Worm (Caenorhabditis elegans) whole organism, L1 larva: Measurements from ENCODE around the gene T28H10.2.

Source experiments
- C04F5.9 ChIP-seq: sonication (generic microtip); optimal IDR thresholded peaks from 2 replicates; lab custom pipeline; 2016; ENCODE audit warnings: missing genetic modification characterization, missing compliant biosample characterization
- blmp-1 ChIP-seq: fragments of 150-350 bp; optimal IDR thresholded peaks from 2 replicates; lab custom pipeline; 2014; ENCODE audit warnings: missing biosample characterization, missing genetic modification characterization
- ceh-8 ChIP-seq: fragments of 200-800 bp; sonication (Bioruptor generic); optimal IDR thresholded peaks from 2 replicates; lab custom pipeline; 2018; ENCODE audit warnings: mild to moderate bottlenecking, missing genetic modification characterization, moderate library complexity, missing compliant biosample characterization
- ceh-82 ChIP-seq, 3 experiments: fragments of 150-350 bp in 1 of 3; sonication (generic microtip) in 2 of 3; optimal IDR thresholded peaks; 2 replicates each; lab custom pipeline; 2014 to 2017; ENCODE audit warnings: missing biosample characterization in 3 of 3, missing genetic modification characterization in 3 of 3
- ceh-88 ChIP-seq: fragments of 200-800 bp; sonication (Bioruptor generic); IDR thresholded peaks from 2 replicates; pipeline ENCODE4 v1.3.6; 2022; ENCODE audit warnings: missing genetic modification characterization, missing compliant biosample characterization
- efl-1 ChIP-seq, 4 experiments: fragments of 150-350 bp; optimal IDR thresholded peaks in 3 of 4; peaks in 1 of 4; 1 replicate in 1 of 4; 2 replicates in 3 of 4; lab custom pipeline; 2014; ENCODE audit warnings: missing biosample characterization in 2 of 4, missing genetic modification characterization in 2 of 4, missing genetic modification reagents in 2 of 4
- efl-3 ChIP-seq: fragments of 200-800 bp; sonication (Bioruptor generic); optimal IDR thresholded peaks from 2 replicates; lab custom pipeline; 2018; ENCODE audit warnings: mild to moderate bottlenecking, missing genetic modification characterization, missing compliant biosample characterization
- egl-13 ChIP-seq: sonication (generic microtip); optimal IDR thresholded peaks from 2 replicates; lab custom pipeline; 2016; ENCODE audit warnings: missing genotype, missing genetic modification reagents, missing genetic modification characterization, missing compliant biosample characterization
- egl-27 ChIP-seq, 2 experiments: fragments of 150-350 bp in 1 of 2; sonication (generic microtip); optimal IDR thresholded peaks; 3 replicates each; lab custom pipeline; 2017 to 2018; ENCODE audit warnings: missing biosample characterization in 2 of 2, missing genetic modification characterization in 2 of 2, missing genetic modification reagents in 2 of 2
- elt-2 ChIP-seq: sonication (generic microtip); optimal IDR thresholded peaks from 2 replicates; lab custom pipeline; 2016; ENCODE audit warnings: missing genetic modification characterization, mild to moderate bottlenecking, inconsistent platforms, missing compliant biosample characterization, missing genetic modification reagents
- elt-3 ChIP-seq, 6 experiments: fragments of 150-350 bp in 1 of 6; sonication (generic microtip); optimal IDR thresholded peaks; 2 replicates each; lab custom pipeline; 2017 to 2018; ENCODE audit warnings: missing biosample characterization in 6 of 6, missing genetic modification characterization in 6 of 6, inconsistent platforms in 1 of 6
- ets-5 ChIP-seq: fragments of 200-800 bp; sonication (Bioruptor generic); IDR thresholded peaks from 2 replicates; pipeline ENCODE4 v1.3.6; 2022; ENCODE audit warnings: missing genetic modification characterization, missing compliant biosample characterization
- fkh-4 ChIP-seq: sonication (generic microtip); optimal IDR thresholded peaks from 2 replicates; lab custom pipeline; 2016; ENCODE audit warnings: missing compliant biosample characterization, missing genetic modification characterization, borderline replicate concordance
- grh-1 ChIP-seq: fragments of 200-800 bp; sonication (Bioruptor generic); IDR thresholded peaks from 2 replicates; pipeline ENCODE4 v1.3.6; 2022; ENCODE audit warnings: missing genetic modification reagents, missing genetic modification characterization, missing compliant biosample characterization
- hpl-2 ChIP-seq: fragments of 150-350 bp; optimal IDR thresholded peaks from 2 replicates; lab custom pipeline; 2014; ENCODE audit warnings: missing biosample characterization, missing genetic modification reagents, missing genetic modification characterization
- irx-1 ChIP-seq: sonication (generic microtip); optimal IDR thresholded peaks from 2 replicates; lab custom pipeline; 2016; ENCODE audit warnings: missing genetic modification characterization, missing compliant biosample characterization
- jun-1 ChIP-seq: fragments of 150-350 bp; optimal IDR thresholded peaks from 2 replicates; lab custom pipeline; 2014; ENCODE audit warnings: missing biosample characterization, missing genetic modification reagents, missing genetic modification characterization
- lin-14 ChIP-seq: fragments of 200-800 bp; sonication (Bioruptor generic); optimal IDR thresholded peaks from 2 replicates; lab custom pipeline; 2018; ENCODE audit warnings: mild to moderate bottlenecking, missing genetic modification characterization, moderate library complexity, missing compliant biosample characterization
- lin-35 ChIP-seq, 2 experiments: fragments of 150-350 bp; optimal IDR thresholded peaks; 2 replicates each; lab custom pipeline; 2014; ENCODE audit warnings: missing biosample characterization in 2 of 2, missing genetic modification characterization in 2 of 2, missing genetic modification reagents in 2 of 2
- lin-39 ChIP-seq: fragments of 150-350 bp; optimal IDR thresholded peaks from 2 replicates; lab custom pipeline; 2014; ENCODE audit warnings: missing biosample characterization, missing genetic modification reagents, missing genetic modification characterization
- lsy-2 ChIP-seq, 2 experiments: fragments of 150-350 bp; optimal IDR thresholded peaks; 2 replicates each; lab custom pipeline; 2014; ENCODE audit warnings: missing biosample characterization in 2 of 2, missing genetic modification characterization in 2 of 2
- mef-2 ChIP-seq: fragments of 150-350 bp; optimal IDR thresholded peaks from 2 replicates; lab custom pipeline; 2014; ENCODE audit warnings: missing biosample characterization, missing genetic modification characterization
- mep-1 ChIP-seq: fragments of 150-350 bp; optimal IDR thresholded peaks from 2 replicates; lab custom pipeline; 2014; ENCODE audit warnings: missing biosample characterization, missing genetic modification characterization
- nhr-11 ChIP-seq: fragments of 150-350 bp; optimal IDR thresholded peaks from 2 replicates; lab custom pipeline; 2014; ENCODE audit warnings: missing biosample characterization, missing genetic modification characterization
- nhr-19 ChIP-seq: fragments of 200-800 bp; sonication (Bioruptor generic); conservative IDR thresholded peaks from 2 replicates; pipeline ENCODE4 v1.3.6; 2022; ENCODE audit warnings: missing genetic modification characterization, missing compliant biosample characterization
- nhr-20 ChIP-seq: sonication (generic microtip); optimal IDR thresholded peaks from 2 replicates; lab custom pipeline; 2016; ENCODE audit warnings: mild to moderate bottlenecking, missing genetic modification characterization, missing compliant biosample characterization
- nhr-71 ChIP-seq: sonication (generic microtip); optimal IDR thresholded peaks from 2 replicates; lab custom pipeline; 2016; ENCODE audit warnings: mild to moderate bottlenecking, missing genetic modification characterization, moderate library complexity, missing compliant biosample characterization
- nhr-85 ChIP-seq: sonication (generic microtip); peaks from one replicate; lab custom pipeline; 2016; ENCODE audit warnings: missing genetic modification characterization, inconsistent platforms, missing compliant biosample characterization
- pag-3 ChIP-seq: sonication (generic microtip); optimal IDR thresholded peaks from 2 replicates; lab custom pipeline; 2017; ENCODE audit warnings: missing genetic modification characterization, mild to moderate bottlenecking, missing compliant biosample characterization, antibody characterized with exemption, borderline replicate concordance; ENCODE audit not compliant: insufficient read depth
- rnt-1 ChIP-seq: sonication (generic microtip); optimal IDR thresholded peaks from 2 replicates; lab custom pipeline; 2016; ENCODE audit warnings: mild to moderate bottlenecking, missing genetic modification characterization, moderate library complexity, missing compliant biosample characterization
- skn-1 ChIP-seq: fragments of 150-350 bp; optimal IDR thresholded peaks from 2 replicates; lab custom pipeline; 2014; ENCODE audit warnings: missing biosample characterization, missing genetic modification characterization
- snu-23 ChIP-seq: sonication (generic microtip); optimal IDR thresholded peaks from 2 replicates; lab custom pipeline; 2016; ENCODE audit warnings: missing genetic modification characterization, missing compliant biosample characterization
- sox-4 ChIP-seq: sonication (generic microtip); optimal IDR thresholded peaks from 2 replicates; lab custom pipeline; 2016; ENCODE audit warnings: missing genetic modification characterization, missing compliant biosample characterization
- sptf-1 ChIP-seq: fragments of 150-350 bp; optimal IDR thresholded peaks from 2 replicates; lab custom pipeline; 2014; ENCODE audit warnings: missing biosample characterization, missing genetic modification characterization
- tbx-2 ChIP-seq: sonication (generic microtip); optimal IDR thresholded peaks from 2 replicates; lab custom pipeline; 2016; ENCODE audit warnings: missing genetic modification characterization, missing compliant biosample characterization
- unc-86 ChIP-seq: sonication (generic microtip); optimal IDR thresholded peaks from 2 replicates; lab custom pipeline; 2016; ENCODE audit warnings: missing genetic modification characterization, missing compliant biosample characterization
- vab-15 ChIP-seq: sonication (generic microtip); optimal IDR thresholded peaks from 2 replicates; lab custom pipeline; 2017; ENCODE audit warnings: missing genotype, mild to moderate bottlenecking, missing genetic modification characterization, missing compliant biosample characterization
- zip-4 ChIP-seq: fragments of 200-800 bp; sonication (Bioruptor generic); optimal IDR thresholded peaks from 2 replicates; lab custom pipeline; 2018; ENCODE audit warnings: mild to moderate bottlenecking, missing genetic modification characterization, moderate library complexity, missing compliant biosample characterization
- ztf-11 ChIP-seq, 2 experiments: sonication (generic microtip); optimal IDR thresholded peaks; 2 replicates each; lab custom pipeline; 2016 to 2017; ENCODE audit warnings: missing genetic modification characterization in 2 of 2, missing biosample characterization in 1 of 2, missing compliant biosample characterization in 1 of 2

Gene T28H10.2

DNA sequence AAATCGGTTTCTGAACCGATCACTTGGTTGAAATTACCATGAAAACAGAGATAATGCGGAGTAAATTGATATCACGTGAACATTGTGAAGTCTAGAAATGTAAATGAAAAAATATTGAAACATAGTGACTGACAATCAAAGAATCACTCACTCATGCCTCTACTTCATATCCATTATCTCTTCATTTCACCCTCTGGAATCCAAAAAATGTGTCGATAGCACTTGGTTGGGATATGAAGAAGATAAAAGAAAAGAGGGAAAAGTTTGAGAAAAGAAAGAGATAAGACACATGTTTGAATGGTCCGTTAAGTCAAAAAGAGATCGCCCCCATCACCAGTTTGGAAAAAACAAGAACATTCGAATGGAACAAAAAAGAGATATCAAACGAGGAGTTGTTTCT is 5.0 kb upstream of the T28H10.2 start:
- TF ChIP-seq lsy-2 (tag; optimal IDR thresholded peaks at IDR 0.05; lab: Kevin White, UChicago), result peak; percentile 25 to 39
- TF ChIP-seq nhr-20 (tag; lab: Kevin White, UChicago), result peak; percentile 19
- peak; percentile 31 for TF ChIP-seq rnt-1
- TF ChIP-seq snu-23 (GFP tag; lab: Kevin White, UChicago), result peak; percentile 38
- TF ChIP-seq efl-1 (optimal IDR thresholded peaks at IDR 0.05; lab: Kevin White, UChicago), result peak in 1 of 2 experiments; percentile 1
- TF ChIP-seq efl-1 (GFP tag; optimal IDR thresholded peaks at IDR 0.05 in 1 of 2; lab: Kevin White, UChicago), result no peak
- peak; percentile 69 for TF ChIP-seq nhr-71 (tag; lab: Kevin White, UChicago)
- TF ChIP-seq ceh-82 (tag; optimal IDR thresholded peaks at IDR 0.05; lab: Kevin White, UChicago), result no peak
- no peak for TF ChIP-seq ceh-88
- peak; percentile 43 for TF ChIP-seq nhr-19 (GFP tag; lab: Robert Waterston, UW)
- TF ChIP-seq lin-14 (GFP tag; lab: Kevin White, UChicago), result peak; percentile 82
- no peak for TF ChIP-seq unc-86 (tag; lab: Kevin White, UChicago)
- no peak for TF ChIP-seq mef-2 (tag; lab: Kevin White, UChicago)
- TF ChIP-seq lin-39, result peak; percentile 42
- TF ChIP-seq nhr-11, result peak; percentile 8
- TF ChIP-seq fkh-4 (tag; lab: Kevin White, UChicago), result no peak
- TF ChIP-seq pag-3 (tag; lab: Kevin White, UChicago), result no peak
- TF ChIP-seq, all 84 proteins: peak for 10

- no peak for TF ChIP-seq grh-1 (GFP tag; lab: Robert Waterston, UW)
- TF ChIP-seq ets-5 (GFP tag; lab: Robert Waterston, UW), result no peak
- TF ChIP-seq C04F5.9 (tag; lab: Kevin White, UChicago), result no peak
- TF ChIP-seq ceh-82 (tag; optimal IDR thresholded peaks at IDR 0.05; lab: Kevin White, UChicago), result no peak
- TF ChIP-seq egl-13 (tag; lab: Kevin White, UChicago), result no peak
- no peak for TF ChIP-seq egl-27 (tag; optimal IDR thresholded peaks at IDR 0.05; lab: Kevin White, UChicago)
- no peak for TF ChIP-seq skn-1
- TF ChIP-seq sptf-1 (tag; lab: Kevin White, UChicago), result no peak
- TF ChIP-seq irx-1, result no peak
- no peak for TF ChIP-seq efl-3 (GFP tag; lab: Kevin White, UChicago)
- TF ChIP-seq ceh-8, result no peak
- no peak for TF ChIP-seq nhr-11
- TF ChIP-seq lin-39, result no peak
- no peak for TF ChIP-seq jun-1 (tag; lab: Kevin White, UChicago)
- TF ChIP-seq tbx-2 (tag; lab: Kevin White, UChicago), result no peak
- TF ChIP-seq nhr-19 (GFP tag; lab: Robert Waterston, UW), result no peak
Measured at ce11 chrV:12517148-12517547, 4.4 kb upstream of the T28H10.2 start, which contains the start of gene cal-1. Gene cal-1, minus strand, starts transcription at chrV:12517248.

- TF ChIP-seq nhr-71 (tag; lab: Kevin White, UChicago) (peak; percentile 10), nhr-20 (tag; lab: Kevin White, UChicago) (peak; percentile 1), tbx-2 (tag; lab: Kevin White, UChicago) (no peak), skn-1 (peak; percentile 12), ets-5 (GFP tag; lab: Robert Waterston, UW) (no peak), ztf-11 (tag; optimal IDR thresholded peaks at IDR 0.05; lab: Kevin White, UChicago) (no peak), hpl-2 (GFP tag; lab: Kevin White, UChicago) (peak; percentile 25), zip-4 (GFP tag; lab: Kevin White, UChicago) (no peak), nhr-11 (no peak), elt-2 (tag; lab: Kevin White, UChicago) (peak; percentile 45), lin-35 (GFP tag; optimal IDR thresholded peaks at IDR 0.05; lab: Kevin White, UChicago) (peak in 1 of 2 experiments; percentile 7)
- TF ChIP-seq, all 84 proteins: peak for 6
Measured at ce11 chrV:12513900-12514299, 1.2 kb upstream of the T28H10.2 start.

ce11 chrV:12511946-12512345 is 803 bp downstream of the T28H10.2 start:
- peak; percentile 33 for TF ChIP-seq tbx-2 (tag; lab: Kevin White, UChicago)
- TF ChIP-seq ets-5 (GFP tag; lab: Robert Waterston, UW), result no peak
- TF ChIP-seq sox-4 (tag; lab: Kevin White, UChicago), result no peak
- TF ChIP-seq vab-15 (tag; lab: Kevin White, UChicago), result peak; percentile 53
- TF ChIP-seq lin-14 (GFP tag; lab: Kevin White, UChicago), result peak; percentile 56
- no peak for TF ChIP-seq mep-1 (tag; lab: Kevin White, UChicago)
- TF ChIP-seq snu-23 (GFP tag; lab: Kevin White, UChicago), result peak; percentile 14
- peak; percentile 23 for TF ChIP-seq nhr-20 (tag; lab: Kevin White, UChicago)
- no peak for TF ChIP-seq mef-2 (tag; lab: Kevin White, UChicago)
- peak in 4 of 6 experiments; percentile 10 to 68 (median 44) for TF ChIP-seq elt-3 (tag; optimal IDR thresholded peaks at IDR 0.05; lab: Kevin White, UChicago)
- peak; percentile 1 for TF ChIP-seq blmp-1 (tag; lab: Kevin White, UChicago)
- no peak for TF ChIP-seq nhr-11
- peak in 1 of 2 experiments; percentile 26 for TF ChIP-seq lsy-2 (tag; optimal IDR thresholded peaks at IDR 0.05; lab: Kevin White, UChicago)
- peak; percentile 17 for TF ChIP-seq nhr-71 (tag; lab: Kevin White, UChicago)
- peak; percentile 61 for TF ChIP-seq pag-3 (tag; lab: Kevin White, UChicago)
- peak; percentile 80 for TF ChIP-seq nhr-85 (tag; lab: Kevin White, UChicago)
